Fruit fly (Drosophila melanogaster): ENCODE measurements around the gene CG33985.

CG33985 gene

dm6 chr3L:15537916-15538581 is 11.4 kb upstream of the CG33985 start (continued):
- TF ChIP-seq CrebA (GFP tag; optimal IDR thresholded peaks at IDR 0.05; ENCODE audit: borderline replicate concordance), result no peak
- TF ChIP-seq fru (GFP tag; optimal IDR thresholded peaks at IDR 0.05), result peak; percentile 66
- TF ChIP-seq Jra (GFP tag; optimal IDR thresholded peaks at IDR 0.05), result no peak

dm6 chr3L:15536550-15536949 is 9.9 kb upstream of the CG33985 start:
- TF ChIP-seq N (GFP tag; optimal IDR thresholded peaks at IDR 0.05), result no peak
- no peak for TF ChIP-seq Jra (GFP tag; optimal IDR thresholded peaks at IDR 0.05)
- TF ChIP-seq woc (GFP tag; optimal IDR thresholded peaks at IDR 0.05), result no peak
- no peak for TF ChIP-seq Hr78 (GFP tag; optimal IDR thresholded peaks at IDR 0.05)
- TF ChIP-seq ey (GFP tag; optimal IDR thresholded peaks at IDR 0.05), result no peak
- no peak for TF ChIP-seq dmrt93B (GFP tag; optimal IDR thresholded peaks at IDR 0.05)
- TF ChIP-seq dsf (GFP tag; optimal IDR thresholded peaks at IDR 0.05; ENCODE audit: borderline replicate concordance), result no peak
- TF ChIP-seq brk (GFP tag; optimal IDR thresholded peaks at IDR 0.05), result no peak
- TF ChIP-seq GATAd (GFP tag; optimal IDR thresholded peaks at IDR 0.05), result no peak
- no peak for TF ChIP-seq CG9705 (GFP tag; optimal IDR thresholded peaks at IDR 0.05)
- TF ChIP-seq sage (GFP tag; optimal IDR thresholded peaks at IDR 0.05), result no peak

- TF ChIP-seq Rel (GFP tag; optimal IDR thresholded peaks at IDR 0.05), result no peak
- peak; percentile 77 for TF ChIP-seq Rel (tag; optimal IDR thresholded peaks at IDR 0.05)
- TF ChIP-seq N (GFP tag; optimal IDR thresholded peaks at IDR 0.05), result peak; percentile 44
- no peak for TF ChIP-seq fru (GFP tag; optimal IDR thresholded peaks at IDR 0.05)
- no peak for TF ChIP-seq Hr83 (GFP tag; optimal IDR thresholded peaks at IDR 0.05; ENCODE audit: poor library complexity, severe bottlenecking)
- peak; percentile 20 for TF ChIP-seq woc (GFP tag; optimal IDR thresholded peaks at IDR 0.05)
- TF ChIP-seq Hnf4 (GFP tag; optimal IDR thresholded peaks at IDR 0.05), result no peak
- TF ChIP-seq dl (GFP tag; optimal IDR thresholded peaks at IDR 0.05; ENCODE audit: insufficient read depth in 1 of 2, partially characterized antibody in 2 of 2), result peak in 1 of 2 experiments; percentile 51
Observed at dm6 chr3L:15535800-15536225, 9.2 kb upstream of the CG33985 start.

dm6 chr3L:15535228-15535598 is 8.6 kb upstream of the CG33985 start, which contains the start of gene CrebA:
CrebA (plus strand) TSS chr3L:15535395.
- TF ChIP-seq Hr78 (GFP tag; optimal IDR thresholded peaks at IDR 0.05) (no peak), Mio (GFP tag; optimal IDR thresholded peaks at IDR 0.05) (no peak), fru (GFP tag; optimal IDR thresholded peaks at IDR 0.05) (no peak), woc (GFP tag; optimal IDR thresholded peaks at IDR 0.05) (no peak), psq (GFP tag; optimal IDR thresholded peaks at IDR 0.05) (no peak), Hr83 (GFP tag; optimal IDR thresholded peaks at IDR 0.05; ENCODE audit: poor library complexity, severe bottlenecking) (peak; percentile 80), dl (GFP tag; optimal IDR thresholded peaks at IDR 0.05; ENCODE audit: insufficient read depth in 1 of 2, partially characterized antibody in 2 of 2) (peak; percentile 83 to 89), brk (GFP tag; optimal IDR thresholded peaks at IDR 0.05) (no peak), lola (GFP tag; optimal IDR thresholded peaks at IDR 0.05) (no peak), CG9705 (GFP tag; optimal IDR thresholded peaks at IDR 0.05) (no peak), sage (GFP tag; optimal IDR thresholded peaks at IDR 0.05) (peak; percentile 31), Myc (optimal IDR thresholded peaks at IDR 0.05) (no peak), Sp1 (GFP tag; optimal IDR thresholded peaks at IDR 0.05) (no peak), Dfd (GFP tag; optimal IDR thresholded peaks at IDR 0.05) (no peak), jim (GFP tag; optimal IDR thresholded peaks at IDR 0.05) (no peak), OdsH (GFP tag; optimal IDR thresholded peaks at IDR 0.05) (no peak), pan (optimal IDR thresholded peaks at IDR 0.05) (no peak), Vsx2 (GFP tag; optimal IDR thresholded peaks at IDR 0.05; ENCODE audit: partially characterized antibody) (peak; percentile 81), CG32264 (GFP tag; optimal IDR thresholded peaks at IDR 0.05) (no peak), sv (GFP tag; optimal IDR thresholded peaks at IDR 0.05) (no peak), HLH106 (tag; optimal IDR thresholded peaks at IDR 0.05) (no peak), Dif (GFP tag; optimal IDR thresholded peaks at IDR 0.05; ENCODE audit: partially characterized antibody) (peak; percentile 91), Rel (GFP tag; optimal IDR thresholded peaks at IDR 0.05) (no peak), Rel (tag; optimal IDR thresholded peaks at IDR 0.05) (peak; percentile 18), rgr (GFP tag; optimal IDR thresholded peaks at IDR 0.05) (no peak), CrebA (GFP tag; optimal IDR thresholded peaks at IDR 0.05; ENCODE audit: borderline replicate concordance) (no peak)
